Worm (Caenorhabditis elegans) whole organism, L3 larva: ENCODE measurements around the gene C02G6.3.

ENCODE experiments used
- R02D3.7 ChIP-seq: fragments of 150-350 bp; optimal IDR thresholded peaks from 2 replicates; lab custom pipeline; 2014; ENCODE audit warnings: missing biosample characterization, missing genetic modification characterization
- daf-12 ChIP-seq: fragments of 150-350 bp; optimal IDR thresholded peaks from 2 replicates; lab custom pipeline; 2014; ENCODE audit warnings: missing biosample characterization, missing genetic modification reagents, missing genetic modification characterization
- elt-1 ChIP-seq: fragments of 150-350 bp; optimal IDR thresholded peaks from 2 replicates; lab custom pipeline; 2014; ENCODE audit warnings: missing biosample characterization, missing genetic modification characterization
- elt-3 ChIP-seq, 3 experiments: fragments of 150-350 bp in 1 of 3; sonication (generic microtip) in 2 of 3; optimal IDR thresholded peaks; 2 replicates in 2 of 3; 4 replicates in 1 of 3; lab custom pipeline; 2014 to 2017; ENCODE audit warnings: missing biosample characterization in 3 of 3, missing genetic modification characterization in 3 of 3
- eor-1 ChIP-seq, 2 experiments: fragments of 150-350 bp; optimal IDR thresholded peaks; 2 replicates each; lab custom pipeline; 2014 to 2018; ENCODE audit warnings: missing biosample characterization in 2 of 2, missing genetic modification characterization in 2 of 2
- nhr-12 ChIP-seq: fragments of 150-350 bp; optimal IDR thresholded peaks from 2 replicates; lab custom pipeline; 2014; ENCODE audit warnings: missing biosample characterization, missing genetic modification characterization
- nhr-28 ChIP-seq: fragments of 150-350 bp; optimal IDR thresholded peaks from 2 replicates; lab custom pipeline; 2014; ENCODE audit warnings: missing biosample characterization, missing genetic modification characterization
- nhr-67 ChIP-seq: fragments of 150-350 bp; optimal IDR thresholded peaks from 2 replicates; lab custom pipeline; 2014; ENCODE audit warnings: missing biosample characterization, missing genetic modification characterization
- pqm-1 ChIP-seq: fragments of 150-350 bp; optimal IDR thresholded peaks from 2 replicates; lab custom pipeline; 2017; ENCODE audit warnings: missing biosample characterization, missing genetic modification characterization, inconsistent platforms
- snpc-4 ChIP-seq: fragments of 150-350 bp; optimal IDR thresholded peaks from 2 replicates; lab custom pipeline; 2014; ENCODE audit warnings: missing biosample characterization, missing genetic modification characterization
- tbx-2 ChIP-seq: sonication (generic microtip); optimal IDR thresholded peaks from 2 replicates; lab custom pipeline; 2016; ENCODE audit warnings: mild to moderate bottlenecking, missing genetic modification characterization, missing compliant biosample characterization

ce11 chrV:5852084-5852483 lies 28.1 kb upstream of the C02G6.3 start:
- TF ChIP-seq tbx-2 (tag; lab: Kevin White, UChicago) (no peak), pqm-1 (tag; lab: Kevin White, UChicago) (no peak), daf-12 (tag; lab: Kevin White, UChicago) (no peak), nhr-12 (tag; lab: Kevin White, UChicago) (no peak), snpc-4 (tag; lab: Kevin White, UChicago) (no peak), nhr-28 (tag; lab: Kevin White, UChicago) (no peak), elt-1 (tag; lab: Kevin White, UChicago) (no peak), R02D3.7 (tag; lab: Kevin White, UChicago) (no peak), elt-3 (tag; optimal IDR thresholded peaks at IDR 0.05; lab: Kevin White, UChicago) (no peak), eor-1 (tag; optimal IDR thresholded peaks at IDR 0.05; lab: Kevin White, UChicago) (no peak), nhr-67 (tag; lab: Kevin White, UChicago) (no peak)
